Fruit fly (Drosophila melanogaster) whole organism, pupa: ENCODE data around the gene CG13096.

Experiments used
- CG13204 ChIP-seq: fragments of 200-800 bp; sonication (Bioruptor generic); optimal IDR thresholded peaks from 2 replicates; lab custom pipeline; 2018; ENCODE audit warnings: missing biosample characterization, mild to moderate bottlenecking, missing genetic modification characterization, moderate library complexity
- CG14655 ChIP-seq: fragments of 200-800 bp; sonication (Bioruptor generic); optimal IDR thresholded peaks from 3 replicates; lab custom pipeline; 2017; ENCODE audit warnings: mild to moderate bottlenecking, missing biosample characterization, missing genetic modification reagents, missing genetic modification characterization
- CG34367 ChIP-seq: fragments of 200-800 bp; sonication (Bioruptor generic); optimal IDR thresholded peaks from 2 replicates; lab custom pipeline; 2018; ENCODE audit warnings: missing biosample characterization, mild to moderate bottlenecking, missing genetic modification characterization
- CG4496 ChIP-seq: fragments of 200-800 bp; sonication (Bioruptor generic); IDR thresholded peaks from 3 replicates; pipeline ENCODE4 v1.3.6; 2022; ENCODE audit warnings: missing biosample characterization, missing genetic modification characterization
- D1 ChIP-seq: fragments of 200-800 bp; sonication (Bioruptor generic); optimal IDR thresholded peaks from 2 replicates; lab custom pipeline; 2018; ENCODE audit warnings: missing biosample characterization, mild to moderate bottlenecking, missing genetic modification characterization, moderate library complexity
- Snoo ChIP-seq: fragments of 200-800 bp; sonication (Bioruptor generic); optimal IDR thresholded peaks from 3 replicates; lab custom pipeline; 2017; ENCODE audit warnings: missing biosample characterization, mild to moderate bottlenecking, missing genetic modification characterization, inconsistent platforms
- fd96Ca ChIP-seq: fragments of 200-800 bp; sonication (Bioruptor generic); IDR thresholded peaks from 3 replicates; pipeline ENCODE4 v1.3.6; 2022; ENCODE audit warnings: missing biosample characterization, missing genetic modification characterization
- rn ChIP-seq: fragments of 200-800 bp; sonication (Bioruptor generic); IDR thresholded peaks from 2 replicates; pipeline ENCODE4 v1.3.6; 2022; ENCODE audit warnings: missing biosample characterization, missing genetic modification characterization

dm6 chr2L:8538449-8539050 lies 26.9 kb upstream of the CG13096 start:
- TF ChIP-seq D1 (no peak), fd96Ca (GFP tag; lab: Robert Waterston, UW) (no peak), CG4496 (no peak), CG14655 (GFP tag; lab: Kevin White, UChicago) (no peak), CG13204 (GFP tag; lab: Kevin White, UChicago) (no peak), CG34367 (tag; lab: Kevin White, UChicago) (no peak), rn (GFP tag; lab: Robert Waterston, UW) (no peak), Snoo (tag; lab: Kevin White, UChicago) (no peak)
